Worm (Caenorhabditis elegans) whole organism, early embryonic: Measurements from ENCODE around the gene C49C3.20.

Experiments used
- B0310.2 ChIP-seq: sonication (generic microtip); optimal IDR thresholded peaks from 2 replicates; lab custom pipeline; 2016; ENCODE audit warnings: mild to moderate bottlenecking, missing genetic modification characterization, missing compliant biosample characterization
- F13C5.2 ChIP-seq: sonication (generic microtip); optimal IDR thresholded peaks from 2 replicates; lab custom pipeline; 2017; ENCODE audit warnings: mild to moderate bottlenecking, missing genetic modification characterization, inconsistent platforms, missing compliant biosample characterization
- aly-1 ChIP-seq: sonication (generic microtip); optimal IDR thresholded peaks from 2 replicates; lab custom pipeline; 2016; ENCODE audit warnings: missing genetic modification characterization, missing compliant biosample characterization
- ama-1 ChIP-seq: fragments of 150-350 bp; optimal IDR thresholded peaks from 2 replicates; lab custom pipeline; 2014
- ceh-13 ChIP-seq: fragments of 200-800 bp; sonication (Bioruptor generic); optimal IDR thresholded peaks from 2 replicates; lab custom pipeline; 2018; ENCODE audit warnings: mild to moderate bottlenecking, missing genetic modification characterization, missing compliant biosample characterization
- ceh-36 ChIP-seq: sonication (generic microtip); optimal IDR thresholded peaks from 2 replicates; lab custom pipeline; 2016; ENCODE audit warnings: missing genetic modification characterization, inconsistent platforms, missing compliant biosample characterization
- ets-7 ChIP-seq: sonication (generic microtip); optimal IDR thresholded peaks from 2 replicates; lab custom pipeline; 2016; ENCODE audit warnings: missing genotype, missing genetic modification characterization, missing compliant biosample characterization
- flt-1 ChIP-seq: fragments of 200-800 bp; sonication (Bioruptor generic); IDR thresholded peaks from 2 replicates; pipeline ENCODE4 v1.3.6; 2022; ENCODE audit warnings: missing genetic modification characterization, missing compliant biosample characterization
- hmbx-1 ChIP-seq: sonication (generic microtip); optimal IDR thresholded peaks from 2 replicates; lab custom pipeline; 2016; ENCODE audit warnings: mild to moderate bottlenecking, missing genetic modification characterization, missing compliant biosample characterization
- hmg-4 ChIP-seq: fragments of 200-800 bp; sonication (Bioruptor generic); optimal IDR thresholded peaks from 2 replicates; lab custom pipeline; 2018; ENCODE audit warnings: mild to moderate bottlenecking, missing genetic modification characterization, missing compliant biosample characterization
- hnd-1 ChIP-seq: sonication (generic microtip); optimal IDR thresholded peaks from 2 replicates; lab custom pipeline; 2016; ENCODE audit warnings: missing genetic modification characterization, missing compliant biosample characterization
- pes-1 ChIP-seq: fragments of 200-800 bp; sonication (Bioruptor generic); IDR thresholded peaks from 2 replicates; pipeline ENCODE4 v1.3.6; 2022; ENCODE audit warnings: missing genetic modification reagents, missing genetic modification characterization, missing compliant biosample characterization
- scrt-1 ChIP-seq: fragments of 200-800 bp; sonication (Bioruptor generic); IDR thresholded peaks from 2 replicates; pipeline ENCODE4 v1.3.6; 2022; ENCODE audit warnings: missing genetic modification characterization, missing compliant biosample characterization
- sea-1 ChIP-seq: fragments of 200-800 bp; sonication (Bioruptor generic); conservative IDR thresholded peaks from 2 replicates; pipeline ENCODE4 v1.3.6; 2022; ENCODE audit warnings: missing genetic modification characterization, missing compliant biosample characterization
- tbx-11 ChIP-seq: fragments of 200-800 bp; sonication (Bioruptor generic); IDR thresholded peaks from 2 replicates; pipeline ENCODE4 v1.3.6; 2022; ENCODE audit warnings: missing genetic modification characterization, missing compliant biosample characterization
- tbx-37 ChIP-seq: fragments of 200-800 bp; sonication (Bioruptor generic); conservative IDR thresholded peaks from 2 replicates; pipeline ENCODE4 v1.3.6; 2022; ENCODE audit warnings: missing genetic modification reagents, missing genetic modification characterization, missing compliant biosample characterization
- tra-4 ChIP-seq: sonication (generic microtip); optimal IDR thresholded peaks from 2 replicates; lab custom pipeline; 2017; ENCODE audit warnings: missing genetic modification characterization, missing compliant biosample characterization

The C49C3.20 gene

ce11 chrIV:17341033-17341432 lies 24.7 kb upstream of the C49C3.20 start:
- TF ChIP-seq hnd-1 (no peak), B0310.2 (tag; lab: Kevin White, UChicago) (no peak), scrt-1 (GFP tag; lab: Robert Waterston, UW) (no peak), ceh-13 (no peak), aly-1 (no peak), F13C5.2 (tag; lab: Kevin White, UChicago) (no peak), tbx-37 (GFP tag; lab: Robert Waterston, UW) (no peak), ama-1 (lab: Kevin White, UChicago) (no peak), flt-1 (GFP tag; lab: Robert Waterston, UW) (no peak), tra-4 (no peak), hmg-4 (GFP tag; lab: Kevin White, UChicago) (no peak), ceh-36 (tag; lab: Kevin White, UChicago) (no peak), sea-1 (no peak), pes-1 (no peak), tbx-11 (no peak), ets-7 (tag; lab: Kevin White, UChicago) (no peak), hmbx-1 (tag; lab: Kevin White, UChicago) (no peak)

ce11 chrIV:17338920-17339510 lies 22.7 kb upstream of the C49C3.20 start, which contains the start of gene C49C3.10:
C49C3.10 (minus strand) TSS chrIV:17338970.
- no peak for TF ChIP-seq ets-7 (tag; lab: Kevin White, UChicago)
- TF ChIP-seq pes-1 = no peak
- TF ChIP-seq ceh-13 = no peak
- TF ChIP-seq hnd-1 = no peak
- TF ChIP-seq ceh-36 (tag; lab: Kevin White, UChicago) = no peak
- TF ChIP-seq hmbx-1 (tag; lab: Kevin White, UChicago) = no peak
- no peak for TF ChIP-seq tbx-11
- no peak for TF ChIP-seq F13C5.2 (tag; lab: Kevin White, UChicago)
- TF ChIP-seq B0310.2 (tag; lab: Kevin White, UChicago) = no peak

ce11 chrIV:17335031-17335430 lies 18.7 kb upstream of the C49C3.20 start, which contains the start of gene C49C3.8:
C49C3.8 (plus strand) TSS chrIV:17335203.
- TF ChIP-seq tra-4 (no peak), tbx-11 (no peak), flt-1 (GFP tag; lab: Robert Waterston, UW) (no peak), hmbx-1 (tag; lab: Kevin White, UChicago) (no peak), hmg-4 (GFP tag; lab: Kevin White, UChicago) (no peak), pes-1 (no peak), ama-1 (lab: Kevin White, UChicago) (no peak), tbx-37 (GFP tag; lab: Robert Waterston, UW) (no peak), sea-1 (no peak), ceh-36 (tag; lab: Kevin White, UChicago) (no peak), B0310.2 (tag; lab: Kevin White, UChicago) (no peak), ceh-13 (no peak), F13C5.2 (tag; lab: Kevin White, UChicago) (no peak), scrt-1 (GFP tag; lab: Robert Waterston, UW) (no peak), hnd-1 (no peak), ets-7 (tag; lab: Kevin White, UChicago) (no peak), aly-1 (no peak)

- TF ChIP-seq F13C5.2 (tag; lab: Kevin White, UChicago) = no peak
- no peak for TF ChIP-seq tbx-37 (GFP tag; lab: Robert Waterston, UW)
- TF ChIP-seq ama-1 (lab: Kevin White, UChicago) = no peak
- no peak for TF ChIP-seq ceh-13
- TF ChIP-seq ets-7 (tag; lab: Kevin White, UChicago) = no peak
- no peak for TF ChIP-seq flt-1 (GFP tag; lab: Robert Waterston, UW)
- TF ChIP-seq ceh-36 (tag; lab: Kevin White, UChicago) = no peak
- TF ChIP-seq hmg-4 (GFP tag; lab: Kevin White, UChicago) = no peak
- no peak for TF ChIP-seq scrt-1 (GFP tag; lab: Robert Waterston, UW)
Observed at ce11 chrIV:17333542-17334281, 17.4 kb upstream of the C49C3.20 start, which contains the start of gene C49C3.15. C49C3.15 (plus strand) TSS chrIV:17334231.

- TF ChIP-seq pes-1 (no peak), aly-1 (no peak)
Observed at ce11 chrIV:17332261-17332660, 16.0 kb upstream of the C49C3.20 start, which contains the start of gene C49C3.7. C49C3.7 (plus strand) TSS chrIV:17332561.

- TF ChIP-seq F13C5.2 (tag; lab: Kevin White, UChicago) (no peak), scrt-1 (GFP tag; lab: Robert Waterston, UW) (no peak), flt-1 (GFP tag; lab: Robert Waterston, UW) (no peak)
Observed at ce11 chrIV:17331100-17331577, 14.8 kb upstream of the C49C3.20 start, which contains the start of gene C49C3.6. C49C3.6 (plus strand) TSS chrIV:17331527.

ce11 chrIV:17328834-17329233 lies 12.5 kb upstream of the C49C3.20 start, which contains the start of gene ceh-88:
ceh-88 (plus strand) TSS chrIV:17329188.
- TF ChIP-seq tbx-11 (no peak), hnd-1 (no peak), B0310.2 (tag; lab: Kevin White, UChicago) (no peak), hmbx-1 (tag; lab: Kevin White, UChicago) (no peak), sea-1 (no peak), ceh-36 (tag; lab: Kevin White, UChicago) (no peak), flt-1 (GFP tag; lab: Robert Waterston, UW) (no peak), ets-7 (tag; lab: Kevin White, UChicago) (no peak), hmg-4 (GFP tag; lab: Kevin White, UChicago) (no peak), ama-1 (lab: Kevin White, UChicago) (no peak), ceh-13 (no peak), F13C5.2 (tag; lab: Kevin White, UChicago) (no peak), pes-1 (no peak), tra-4 (no peak), tbx-37 (GFP tag; lab: Robert Waterston, UW) (no peak), aly-1 (no peak), scrt-1 (GFP tag; lab: Robert Waterston, UW) (no peak)
